Worm (Caenorhabditis elegans): ENCODE data around the gene R02F11.1.
A peak's percentile ranks its signal among the peaks of the same experiment; 100 is the strongest.

The R02F11.1 gene

DNA sequence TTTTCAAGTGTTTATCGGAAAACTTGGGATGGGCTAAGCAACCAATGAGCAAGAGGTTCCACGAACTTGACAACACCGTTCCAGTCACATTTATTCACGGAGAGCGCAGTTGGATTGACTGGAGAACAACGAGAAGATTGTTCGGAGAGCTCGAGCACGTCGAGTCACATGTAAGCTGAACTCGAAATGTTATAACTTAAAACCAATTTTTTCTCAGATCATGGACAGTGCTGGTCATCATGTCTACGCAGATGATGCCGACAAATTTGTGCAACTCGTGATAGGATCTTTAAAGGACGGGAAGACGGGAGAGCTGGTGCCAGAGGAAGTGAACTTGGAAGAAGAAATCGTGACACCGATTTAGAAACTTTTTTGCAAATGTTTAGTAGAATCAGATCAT is 45.6 kb downstream of the R02F11.1 start:
- no peak for TF ChIP-seq mbf-1 (tag; optimal IDR thresholded peaks at IDR 0.05)
- TF ChIP-seq nhr-11 (tag; optimal IDR thresholded peaks at IDR 0.05) = no peak
- no peak for TF ChIP-seq unc-55 (GFP tag; optimal IDR thresholded peaks at IDR 0.05)
- TF ChIP-seq lin-11 (tag; optimal IDR thresholded peaks at IDR 0.05) = no peak
- TF ChIP-seq nhr-6 (tag; optimal IDR thresholded peaks at IDR 0.05) = no peak
- no peak for TF ChIP-seq unc-62 (GFP tag; optimal IDR thresholded peaks at IDR 0.05)

- TF ChIP-seq fos-1 (tag; optimal IDR thresholded peaks at IDR 0.05) = peak; percentile 21
- TF ChIP-seq nhr-12 (tag; optimal IDR thresholded peaks at IDR 0.05) = no peak
- TF ChIP-seq mbf-1 (tag; optimal IDR thresholded peaks at IDR 0.05) = no peak
- TF ChIP-seq skn-1 (tag; optimal IDR thresholded peaks at IDR 0.05) = peak; percentile 29
- TF ChIP-seq nhr-10 (tag; optimal IDR thresholded peaks at IDR 0.05) = no peak
- peak; percentile 19 for TF ChIP-seq gmeb-1 (tag; optimal IDR thresholded peaks at IDR 0.05)
- no peak for TF ChIP-seq unc-39 (tag; optimal IDR thresholded peaks at IDR 0.05)
- TF ChIP-seq sma-9 (GFP tag; optimal IDR thresholded peaks at IDR 0.05) = peak; percentile 12
- TF ChIP-seq sma-9 (tag; optimal IDR thresholded peaks at IDR 0.05) = no peak
- no peak for TF ChIP-seq ztf-4 (tag; optimal IDR thresholded peaks at IDR 0.05)
- peak; percentile 43 for TF ChIP-seq C34F6.9 (tag; optimal IDR thresholded peaks at IDR 0.05)
- no peak for TF ChIP-seq mdl-1 (tag; optimal IDR thresholded peaks at IDR 0.05)
- TF ChIP-seq ceh-82 (tag; optimal IDR thresholded peaks at IDR 0.05) = no peak
- TF ChIP-seq lsy-2 (tag; optimal IDR thresholded peaks at IDR 0.05) = no peak
These were observed 46.5 kb downstream of the R02F11.1 start, which contains the start of gene abhd-5.1 for ce11 chrV:4847424-4847823. abhd-5.1 (plus strand) TSS chrV:4847653.

DNA sequence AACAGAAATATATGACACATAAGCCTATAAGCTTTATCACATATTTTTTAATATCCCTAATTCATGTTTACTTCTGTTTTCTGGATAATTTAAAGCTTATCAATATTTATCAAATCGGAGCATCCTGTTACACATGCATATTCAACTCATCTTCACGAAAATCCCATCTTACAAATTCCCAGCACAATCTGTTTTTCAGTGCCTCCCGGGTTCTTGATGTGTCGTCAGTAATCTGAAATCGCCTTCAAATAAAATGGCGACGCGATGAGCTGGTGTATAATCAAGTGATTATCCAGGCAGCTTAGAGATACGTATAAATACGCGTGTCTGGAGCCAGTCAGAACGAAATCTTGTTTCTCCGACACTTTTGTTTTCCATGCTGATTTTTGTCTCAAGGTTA is 49.6 kb downstream of the R02F11.1 start:
- TF ChIP-seq snpc-4 (tag; optimal IDR thresholded peaks at IDR 0.05) (no peak), sma-9 (GFP tag; optimal IDR thresholded peaks at IDR 0.05) (no peak), sma-9 (tag; optimal IDR thresholded peaks at IDR 0.05) (no peak), nhr-10 (tag; optimal IDR thresholded peaks at IDR 0.05) (no peak), ama-1 (optimal IDR thresholded peaks at IDR 0.05) (no peak), nhr-77 (tag; optimal IDR thresholded peaks at IDR 0.05) (no peak), elt-1 (tag; optimal IDR thresholded peaks at IDR 0.05) (no peak), mdl-1 (tag; optimal IDR thresholded peaks at IDR 0.05) (no peak), C34F6.9 (tag; optimal IDR thresholded peaks at IDR 0.05) (no peak), unc-39 (tag; optimal IDR thresholded peaks at IDR 0.05) (no peak), egl-27 (tag; optimal IDR thresholded peaks at IDR 0.05) (no peak), nhr-6 (tag; optimal IDR thresholded peaks at IDR 0.05) (no peak), F13H6.1 (tag; optimal IDR thresholded peaks at IDR 0.05) (no peak), alr-1 (tag; optimal IDR thresholded peaks at IDR 0.05) (no peak)

DNA sequence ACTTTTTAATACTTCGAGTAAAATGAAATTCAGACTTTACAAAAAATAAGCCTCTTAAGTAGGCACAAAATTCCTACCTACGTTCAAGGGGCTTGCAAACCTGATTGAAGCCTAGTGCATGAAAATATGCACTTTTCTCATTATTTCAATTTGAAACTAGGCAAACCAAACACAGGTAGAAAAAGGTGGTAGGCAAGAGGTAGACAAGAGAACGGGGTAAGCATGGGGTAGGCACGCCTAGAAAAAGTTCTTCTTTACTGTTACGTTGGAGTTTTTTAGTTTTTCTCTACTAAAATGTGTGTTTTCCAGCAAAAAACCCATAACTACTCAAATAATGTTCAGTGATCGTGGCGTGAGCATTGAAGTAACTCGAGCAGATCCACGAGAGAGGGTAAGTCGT is 50.2 kb downstream of the R02F11.1 start, which contains the start of gene nex-4:
TSS of gene nex-4 (plus strand) at position 301 of the 400 bp plus-strand sequence.
- TF ChIP-seq lsy-2 (tag; optimal IDR thresholded peaks at IDR 0.05) = no peak
- no peak for TF ChIP-seq sma-9 (GFP tag; optimal IDR thresholded peaks at IDR 0.05)
- no peak for TF ChIP-seq sma-9 (tag; optimal IDR thresholded peaks at IDR 0.05)
- no peak for TF ChIP-seq nhr-11 (tag; optimal IDR thresholded peaks at IDR 0.05)
- no peak for TF ChIP-seq nhr-23 (tag; optimal IDR thresholded peaks at IDR 0.05)
- TF ChIP-seq fos-1 (tag; optimal IDR thresholded peaks at IDR 0.05) = no peak
- no peak for TF ChIP-seq elt-3 (tag; optimal IDR thresholded peaks at IDR 0.05)

DNA sequence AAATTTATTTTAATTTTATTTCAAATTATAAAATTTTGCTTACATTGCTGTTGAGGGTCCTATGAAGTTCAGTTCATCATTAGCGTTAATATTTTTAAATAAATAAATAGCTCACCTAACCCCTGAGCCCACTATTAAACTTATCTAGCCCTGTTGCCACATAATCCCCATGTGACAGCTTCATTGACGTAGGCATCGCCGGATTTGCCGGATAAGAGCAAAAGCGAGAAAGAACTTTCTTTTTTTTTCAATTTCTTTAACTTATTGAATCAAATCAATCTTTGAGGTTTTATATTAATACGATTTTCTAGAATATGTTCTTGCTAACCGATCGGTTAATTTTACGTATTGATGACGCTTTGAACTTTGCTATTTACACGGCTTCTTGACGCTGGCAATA is 51.1 kb downstream of the R02F11.1 start:
- TF ChIP-seq elt-3 (tag; optimal IDR thresholded peaks at IDR 0.05) = no peak
- TF ChIP-seq sem-4 (tag; optimal IDR thresholded peaks at IDR 0.05) = no peak
- no peak for TF ChIP-seq skn-1 (tag; optimal IDR thresholded peaks at IDR 0.05)
- no peak for TF ChIP-seq nhr-10 (tag; optimal IDR thresholded peaks at IDR 0.05)
- TF ChIP-seq R02D3.7 (tag; optimal IDR thresholded peaks at IDR 0.05) = no peak
- no peak for TF ChIP-seq snpc-4 (tag; optimal IDR thresholded peaks at IDR 0.05)
- no peak for TF ChIP-seq nhr-12 (tag; optimal IDR thresholded peaks at IDR 0.05)

Data from whole organism, L2 larva.